Worm (Caenorhabditis elegans) whole organism, L1 larva: Measurements from ENCODE around the gene gly-8.

Source experiments
- C04F5.9 ChIP-seq: sonication (generic microtip); optimal IDR thresholded peaks from 2 replicates; lab custom pipeline; 2016; ENCODE audit warnings: missing genetic modification characterization, missing compliant biosample characterization
- C16A3.4 ChIP-seq: fragments of 150-350 bp; optimal IDR thresholded peaks from 2 replicates; lab custom pipeline; 2014; ENCODE audit warnings: missing biosample characterization, missing genetic modification characterization
- C34B4.2 ChIP-seq: sonication (generic microtip); optimal IDR thresholded peaks from 2 replicates; lab custom pipeline; 2017; ENCODE audit warnings: mild to moderate bottlenecking, missing genetic modification characterization, missing compliant biosample characterization
- F16B12.6 ChIP-seq: fragments of 150-350 bp; optimal IDR thresholded peaks from 2 replicates; lab custom pipeline; 2014; ENCODE audit warnings: missing biosample characterization, missing genetic modification characterization
- aha-1 ChIP-seq: fragments of 150-350 bp; optimal IDR thresholded peaks from 2 replicates; lab custom pipeline; 2014; ENCODE audit warnings: missing biosample characterization, missing genetic modification characterization
- aly-2 ChIP-seq: fragments of 150-350 bp; optimal IDR thresholded peaks from 2 replicates; lab custom pipeline; 2014; ENCODE audit warnings: missing biosample characterization, missing genetic modification characterization
- blmp-1 ChIP-seq: fragments of 150-350 bp; optimal IDR thresholded peaks from 2 replicates; lab custom pipeline; 2014; ENCODE audit warnings: missing biosample characterization, missing genetic modification characterization
- ceh-63 ChIP-seq: fragments of 200-800 bp; sonication (Bioruptor generic); optimal IDR thresholded peaks from 2 replicates; lab custom pipeline; 2018; ENCODE audit warnings: mild to moderate bottlenecking, missing genetic modification characterization, missing compliant biosample characterization
- ceh-82 ChIP-seq, 3 experiments: fragments of 150-350 bp in 1 of 3; sonication (generic microtip) in 2 of 3; optimal IDR thresholded peaks; 2 replicates each; lab custom pipeline; 2014 to 2017; ENCODE audit warnings: missing biosample characterization in 3 of 3, missing genetic modification characterization in 3 of 3
- ceh-88 ChIP-seq: fragments of 200-800 bp; sonication (Bioruptor generic); IDR thresholded peaks from 2 replicates; pipeline ENCODE4 v1.3.6; 2022; ENCODE audit warnings: missing genetic modification characterization, missing compliant biosample characterization
- dsc-1 ChIP-seq: sonication (generic microtip); optimal IDR thresholded peaks from 2 replicates; lab custom pipeline; 2016; ENCODE audit warnings: mild to moderate bottlenecking, missing genetic modification characterization, missing compliant biosample characterization
- efl-1 ChIP-seq, 4 experiments: fragments of 150-350 bp; optimal IDR thresholded peaks in 3 of 4; peaks in 1 of 4; 1 replicate in 1 of 4; 2 replicates in 3 of 4; lab custom pipeline; 2014; ENCODE audit warnings: missing biosample characterization in 2 of 4, missing genetic modification characterization in 2 of 4, missing genetic modification reagents in 2 of 4
- egl-13 ChIP-seq: sonication (generic microtip); optimal IDR thresholded peaks from 2 replicates; lab custom pipeline; 2016; ENCODE audit warnings: missing genotype, missing genetic modification reagents, missing genetic modification characterization, missing compliant biosample characterization
- elt-2 ChIP-seq: sonication (generic microtip); optimal IDR thresholded peaks from 2 replicates; lab custom pipeline; 2016; ENCODE audit warnings: missing genetic modification characterization, mild to moderate bottlenecking, inconsistent platforms, missing compliant biosample characterization, missing genetic modification reagents
- elt-3 ChIP-seq, 6 experiments: fragments of 150-350 bp in 1 of 6; sonication (generic microtip); optimal IDR thresholded peaks; 2 replicates each; lab custom pipeline; 2017 to 2018; ENCODE audit warnings: missing biosample characterization in 6 of 6, missing genetic modification characterization in 6 of 6, inconsistent platforms in 1 of 6
- ets-5 ChIP-seq: fragments of 200-800 bp; sonication (Bioruptor generic); IDR thresholded peaks from 2 replicates; pipeline ENCODE4 v1.3.6; 2022; ENCODE audit warnings: missing genetic modification characterization, missing compliant biosample characterization
- fkh-4 ChIP-seq: sonication (generic microtip); optimal IDR thresholded peaks from 2 replicates; lab custom pipeline; 2016; ENCODE audit warnings: missing compliant biosample characterization, missing genetic modification characterization, borderline replicate concordance
- fkh-8 ChIP-seq: sonication (generic microtip); optimal IDR thresholded peaks from 2 replicates; lab custom pipeline; 2016; ENCODE audit warnings: mild to moderate bottlenecking, missing genetic modification characterization, missing compliant biosample characterization
- hlh-4 ChIP-seq: sonication (generic microtip); optimal IDR thresholded peaks from 2 replicates; lab custom pipeline; 2016; ENCODE audit warnings: mild to moderate bottlenecking, missing genetic modification characterization, missing compliant biosample characterization
- hpl-2 ChIP-seq: fragments of 150-350 bp; optimal IDR thresholded peaks from 2 replicates; lab custom pipeline; 2014; ENCODE audit warnings: missing biosample characterization, missing genetic modification reagents, missing genetic modification characterization
- irx-1 ChIP-seq: sonication (generic microtip); optimal IDR thresholded peaks from 2 replicates; lab custom pipeline; 2016; ENCODE audit warnings: missing genetic modification characterization, missing compliant biosample characterization
- lin-13 ChIP-seq: fragments of 150-350 bp; optimal IDR thresholded peaks from 2 replicates; lab custom pipeline; 2014; ENCODE audit warnings: missing biosample characterization, missing genetic modification reagents, missing genetic modification characterization
- lin-15B ChIP-seq: fragments of 150-350 bp; sonication (generic microtip); optimal IDR thresholded peaks from 3 replicates; lab custom pipeline; 2014; ENCODE audit warnings: missing biosample characterization, missing genetic modification characterization
- lin-35 ChIP-seq, 2 experiments: fragments of 150-350 bp; optimal IDR thresholded peaks; 2 replicates each; lab custom pipeline; 2014; ENCODE audit warnings: missing biosample characterization in 2 of 2, missing genetic modification characterization in 2 of 2, missing genetic modification reagents in 2 of 2
- lir-3 ChIP-seq: sonication (generic microtip); optimal IDR thresholded peaks from 2 replicates; lab custom pipeline; 2016; ENCODE audit warnings: mild to moderate bottlenecking, missing genetic modification characterization, moderate library complexity, missing compliant biosample characterization; ENCODE audit not compliant: poor library complexity
- mab-9 ChIP-seq: fragments of 200-800 bp; sonication (Bioruptor generic); IDR thresholded peaks from 2 replicates; pipeline ENCODE4 v1.3.6; 2022; ENCODE audit warnings: missing genetic modification reagents, missing genetic modification characterization, missing compliant biosample characterization
- nhr-19 ChIP-seq: fragments of 200-800 bp; sonication (Bioruptor generic); conservative IDR thresholded peaks from 2 replicates; pipeline ENCODE4 v1.3.6; 2022; ENCODE audit warnings: missing genetic modification characterization, missing compliant biosample characterization
- nhr-20 ChIP-seq: sonication (generic microtip); optimal IDR thresholded peaks from 2 replicates; lab custom pipeline; 2016; ENCODE audit warnings: mild to moderate bottlenecking, missing genetic modification characterization, missing compliant biosample characterization
- nhr-237 ChIP-seq: fragments of 150-350 bp; optimal IDR thresholded peaks from 2 replicates; lab custom pipeline; 2014; ENCODE audit warnings: missing biosample characterization, missing genetic modification characterization
- nhr-28 ChIP-seq: fragments of 150-350 bp; optimal IDR thresholded peaks from 2 replicates; lab custom pipeline; 2014; ENCODE audit warnings: missing biosample characterization, missing genetic modification characterization
- nhr-76 ChIP-seq: sonication (generic microtip); optimal IDR thresholded peaks from 2 replicates; lab custom pipeline; 2017; ENCODE audit warnings: missing biosample characterization, missing genetic modification characterization
- nhr-84 ChIP-seq: sonication (generic microtip); optimal IDR thresholded peaks from 2 replicates; lab custom pipeline; 2017; ENCODE audit warnings: missing biosample characterization, missing genetic modification characterization
- nhr-85 ChIP-seq: sonication (generic microtip); peaks from one replicate; lab custom pipeline; 2016; ENCODE audit warnings: missing genetic modification characterization, inconsistent platforms, missing compliant biosample characterization
- nhr-90 ChIP-seq: sonication (generic microtip); optimal IDR thresholded peaks from 2 replicates; lab custom pipeline; 2016; ENCODE audit warnings: mild to moderate bottlenecking, missing genetic modification characterization, missing compliant biosample characterization; ENCODE audit not compliant: poor library complexity
- unc-130 ChIP-seq: fragments of 150-350 bp; optimal IDR thresholded peaks from 2 replicates; lab custom pipeline; 2017; ENCODE audit warnings: missing biosample characterization, missing genetic modification characterization, inconsistent platforms
- unc-86 ChIP-seq: sonication (generic microtip); optimal IDR thresholded peaks from 2 replicates; lab custom pipeline; 2016; ENCODE audit warnings: missing genetic modification characterization, missing compliant biosample characterization
- vab-15 ChIP-seq: sonication (generic microtip); optimal IDR thresholded peaks from 2 replicates; lab custom pipeline; 2017; ENCODE audit warnings: missing genotype, mild to moderate bottlenecking, missing genetic modification characterization, missing compliant biosample characterization
- zip-4 ChIP-seq: fragments of 200-800 bp; sonication (Bioruptor generic); optimal IDR thresholded peaks from 2 replicates; lab custom pipeline; 2018; ENCODE audit warnings: mild to moderate bottlenecking, missing genetic modification characterization, moderate library complexity, missing compliant biosample characterization

Gene gly-8

DNA sequence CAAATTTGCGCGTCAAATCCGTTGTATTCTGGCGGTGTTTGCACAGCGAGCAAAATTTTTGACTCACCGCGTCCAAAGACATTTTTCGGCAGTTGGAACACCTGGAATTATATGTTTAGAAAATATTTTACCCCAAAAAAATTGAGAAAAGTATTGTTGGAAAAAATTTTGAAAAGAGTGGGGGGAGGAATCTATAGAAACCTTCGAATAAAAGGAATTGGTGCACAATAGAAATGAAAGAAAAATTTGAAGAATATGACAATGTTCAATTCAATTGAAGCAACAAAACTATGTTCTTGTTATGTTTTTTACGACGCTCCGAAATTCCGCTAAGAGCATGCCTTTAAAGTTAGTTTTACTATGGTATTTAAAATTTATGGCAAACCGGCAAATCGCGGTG is 4.3 kb downstream of the gly-8 start, which contains the start of gene Y66A7A.7:
Gene Y66A7A.7, minus strand, starts transcription at position 101 of the 400 bp plus-strand sequence.
- TF ChIP-seq C04F5.9 (no peak), efl-1 (optimal IDR thresholded peaks at IDR 0.05; lab: Kevin White, UChicago) (no peak), efl-1 (GFP tag; optimal IDR thresholded peaks at IDR 0.05 in 1 of 2; lab: Kevin White, UChicago) (no peak), fkh-4 (tag; lab: Kevin White, UChicago) (no peak), hpl-2 (GFP tag; lab: Kevin White, UChicago) (no peak), nhr-76 (tag; lab: Kevin White, UChicago) (no peak)

DNA sequence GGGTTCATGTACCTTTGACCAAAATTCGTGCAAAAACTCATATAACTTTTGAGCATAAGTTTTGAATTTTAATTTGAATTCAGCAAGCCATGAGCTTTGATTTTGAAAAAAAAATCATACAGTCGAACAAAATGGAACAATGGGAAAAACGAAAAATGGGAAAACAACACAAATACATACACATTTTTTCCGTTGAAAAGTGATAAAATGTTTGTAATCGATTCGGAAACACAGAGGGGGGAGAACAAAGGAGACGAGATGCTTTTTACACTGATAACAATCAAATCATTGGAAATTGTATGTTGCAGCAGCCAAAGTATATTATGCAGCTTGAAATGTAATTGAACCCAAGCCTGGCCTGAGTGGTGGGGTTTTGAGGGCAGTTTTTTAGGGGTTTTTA is 6.1 kb downstream of the gly-8 start:
- TF ChIP-seq ceh-63 (GFP tag; lab: Kevin White, UChicago) (no peak), vab-15 (tag; lab: Kevin White, UChicago) (no peak), fkh-8 (no peak), nhr-20 (tag; lab: Kevin White, UChicago) (no peak), hlh-4 (no peak), nhr-90 (tag; lab: Kevin White, UChicago) (no peak), ceh-88 (GFP tag; lab: Robert Waterston, UW) (no peak), dsc-1 (tag; lab: Kevin White, UChicago) (no peak), egl-13 (no peak), zip-4 (no peak), mab-9 (GFP tag; lab: Robert Waterston, UW) (no peak), unc-130 (no peak), elt-2 (tag; lab: Kevin White, UChicago) (no peak), nhr-28 (tag; lab: Kevin White, UChicago) (no peak), C16A3.4 (tag; lab: Kevin White, UChicago) (no peak), irx-1 (no peak), lin-35 (GFP tag; optimal IDR thresholded peaks at IDR 0.05; lab: Kevin White, UChicago) (no peak)
- TF ChIP-seq, all 84 proteins: peak for 0

DNA sequence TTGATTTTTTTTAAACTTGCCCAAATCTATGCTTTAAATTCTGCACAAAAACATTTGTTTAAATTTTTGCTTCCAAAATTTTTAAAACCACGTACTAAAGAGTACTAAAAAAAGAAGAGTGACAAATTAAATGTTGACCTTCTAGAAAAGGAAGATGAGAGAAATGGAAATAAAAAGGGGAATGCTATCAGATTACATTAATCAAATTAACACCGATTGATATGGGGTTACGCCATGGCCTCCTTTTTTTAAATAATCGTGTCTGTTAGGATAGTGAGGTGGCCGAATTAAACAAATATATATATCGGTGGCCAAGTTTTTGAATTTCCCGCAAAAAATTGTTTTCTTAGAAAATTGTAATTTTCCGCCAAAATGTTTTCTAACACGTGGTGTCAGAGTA is 7.3 kb downstream of the gly-8 start:
- TF ChIP-seq C34B4.2 (tag; lab: Kevin White, UChicago) (no peak), elt-3 (tag; optimal IDR thresholded peaks at IDR 0.05; lab: Kevin White, UChicago) (peak in 1 of 6 experiments; percentile 77), blmp-1 (peak; percentile 25), ets-5 (GFP tag; lab: Robert Waterston, UW) (no peak), nhr-20 (tag; lab: Kevin White, UChicago) (no peak), lin-15B (tag; lab: Kevin White, UChicago) (no peak), lin-13 (GFP tag; lab: Kevin White, UChicago) (no peak), unc-130 (no peak)

DNA sequence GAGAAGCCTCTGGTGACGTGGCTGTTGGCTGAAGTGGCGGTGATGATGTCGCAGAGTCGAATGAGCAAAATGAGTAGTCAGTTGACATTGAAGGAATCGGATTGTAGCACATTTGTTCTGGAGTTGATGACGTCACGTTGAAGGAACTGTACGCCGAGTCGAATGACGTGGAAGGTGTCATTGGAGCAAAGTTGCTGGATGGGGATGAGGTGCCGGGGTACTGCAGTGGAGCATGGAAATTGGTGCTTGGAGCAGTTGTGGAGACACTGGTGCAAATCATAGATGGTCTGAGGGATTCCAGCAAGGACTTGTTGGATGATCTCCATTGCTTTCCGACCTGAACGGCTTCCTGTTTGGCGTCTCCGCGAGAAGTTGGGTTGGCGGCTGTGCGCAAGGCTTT is 8.4 kb downstream of the gly-8 start:
- TF ChIP-seq lir-3 (tag; lab: Kevin White, UChicago) (no peak), ceh-82 (tag; optimal IDR thresholded peaks at IDR 0.05; lab: Kevin White, UChicago) (no peak), vab-15 (tag; lab: Kevin White, UChicago) (no peak), aha-1 (tag; lab: Kevin White, UChicago) (no peak), lin-15B (tag; lab: Kevin White, UChicago) (no peak), nhr-237 (tag; lab: Kevin White, UChicago) (no peak), unc-86 (tag; lab: Kevin White, UChicago) (no peak)

DNA sequence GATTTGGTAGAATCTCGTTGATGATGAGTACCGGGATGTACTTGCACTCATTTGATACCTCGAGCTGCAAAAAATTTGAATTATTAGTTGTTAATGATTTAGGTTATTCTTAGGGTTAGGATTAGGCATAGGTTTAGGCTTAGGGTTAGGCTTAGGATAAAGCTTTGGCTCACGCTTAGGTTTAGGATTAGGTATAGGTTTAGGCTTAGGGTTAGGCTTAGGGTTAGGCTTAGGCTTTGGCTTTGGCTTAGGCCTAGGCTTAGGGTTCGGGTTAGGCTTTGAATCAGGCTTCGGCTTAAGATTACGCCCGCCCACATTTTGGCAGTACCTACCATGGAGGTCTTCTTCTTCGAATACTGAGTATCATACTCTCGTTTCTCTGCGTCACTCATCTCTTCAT is 10.0 kb downstream of the gly-8 start:
- no peak for TF ChIP-seq fkh-4 (tag; lab: Kevin White, UChicago)
- TF ChIP-seq nhr-85 (tag; lab: Kevin White, UChicago) = no peak
- TF ChIP-seq lin-35 (GFP tag; optimal IDR thresholded peaks at IDR 0.05; lab: Kevin White, UChicago) = no peak
- no peak for TF ChIP-seq F16B12.6 (tag; lab: Kevin White, UChicago)
- no peak for TF ChIP-seq fkh-8
- no peak for TF ChIP-seq nhr-84 (tag; lab: Kevin White, UChicago)
- no peak for TF ChIP-seq aly-2 (tag; lab: Kevin White, UChicago)
- TF ChIP-seq mab-9 (GFP tag; lab: Robert Waterston, UW) = no peak
- no peak for TF ChIP-seq nhr-76 (tag; lab: Kevin White, UChicago)
- TF ChIP-seq nhr-19 (GFP tag; lab: Robert Waterston, UW) = no peak
- no peak for TF ChIP-seq lir-3 (tag; lab: Kevin White, UChicago)
- TF ChIP-seq C16A3.4 (tag; lab: Kevin White, UChicago) = no peak
